Fruit fly (Drosophila melanogaster): ENCODE measurements around the gene ATPsynE.
A peak's percentile ranks its signal among the peaks of the same experiment; 100 is the strongest.

The ATPsynE gene

dm6 chr3R:14282215-14283041 lies 44.3 kb upstream of the ATPsynE start (continued):
- TF ChIP-seq CG2678 (tag; optimal IDR thresholded peaks at IDR 0.05) (no peak), CG14441 (GFP tag; IDR thresholded peaks at IDR 0.05) (no peak), mld (GFP tag; IDR thresholded peaks at IDR 0.05; ENCODE audit: partially characterized antibody) (no peak), Eip74EF (GFP tag; optimal IDR thresholded peaks at IDR 0.05) (no peak), CG12659 (GFP tag; optimal IDR thresholded peaks at IDR 0.05) (no peak), crol (GFP tag; IDR thresholded peaks at IDR 0.05) (peak; percentile 90), NfI (GFP tag; optimal IDR thresholded peaks at IDR 0.05) (no peak), CG18599 (GFP tag; optimal IDR thresholded peaks at IDR 0.05) (no peak), CG4404 (GFP tag; IDR thresholded peaks at IDR 0.05) (no peak), ind (GFP tag; optimal IDR thresholded peaks at IDR 0.05) (no peak), BtbVII (GFP tag; optimal IDR thresholded peaks at IDR 0.05) (no peak), MTF-1 (GFP tag; optimal IDR thresholded peaks at IDR 0.05; ENCODE audit: borderline replicate concordance) (no peak), Oli (tag; optimal IDR thresholded peaks at IDR 0.05) (no peak), Dad (GFP tag; optimal IDR thresholded peaks at IDR 0.05) (no peak), Vsx1 (GFP tag; optimal IDR thresholded peaks at IDR 0.05) (no peak), CrebB (tag; optimal IDR thresholded peaks at IDR 0.05) (no peak), emc (GFP tag; optimal IDR thresholded peaks at IDR 0.05) (no peak), CG16813 (GFP tag; IDR thresholded peaks at IDR 0.05; ENCODE audit: partially characterized antibody) (no peak), MBD-R2 (GFP tag; IDR thresholded peaks at IDR 0.05) (no peak), CG32772 (GFP tag; IDR thresholded peaks at IDR 0.05) (no peak), kni (GFP tag; optimal IDR thresholded peaks at IDR 0.05) (no peak), CG2129 (GFP tag; IDR thresholded peaks at IDR 0.05; ENCODE audit: partially characterized antibody) (no peak), CG11398 (GFP tag; optimal IDR thresholded peaks at IDR 0.05) (no peak), Ada2b (GFP tag; IDR thresholded peaks at IDR 0.05) (no peak), CG7928 (GFP tag; optimal IDR thresholded peaks at IDR 0.05) (no peak), ERR (GFP tag; optimal IDR thresholded peaks at IDR 0.05) (no peak), Hr51 (GFP tag; optimal IDR thresholded peaks at IDR 0.05) (no peak), CG9876 (GFP tag; optimal IDR thresholded peaks at IDR 0.05) (no peak), Mes4 (GFP tag; optimal IDR thresholded peaks at IDR 0.05) (no peak), az2 (GFP tag; optimal IDR thresholded peaks at IDR 0.05) (no peak), insv (GFP tag; optimal IDR thresholded peaks at IDR 0.05) (no peak), bowl (GFP tag; IDR thresholded peaks at IDR 0.05) (no peak), CG6175 (GFP tag; IDR thresholded peaks at IDR 0.05) (0 out of 3 replicates have a peak, but pooled peaks have one; percentile 22), ci (GFP tag; IDR thresholded peaks at IDR 0.05) (peak; percentile 44; the same call in 1 of the 3 replicates), her (GFP tag; optimal IDR thresholded peaks at IDR 0.05) (no peak), gfzf (GFP tag; optimal IDR thresholded peaks at IDR 0.05) (no peak), Atf6 (GFP tag; IDR thresholded peaks at IDR 0.05) (no peak), Deaf1 (tag; optimal IDR thresholded peaks at IDR 0.05) (peak; percentile 98), sd (tag; optimal IDR thresholded peaks at IDR 0.05) (peak; percentile 85), CG12769 (tag; optimal IDR thresholded peaks at IDR 0.05) (peak; percentile 33), twi (tag; optimal IDR thresholded peaks at IDR 0.05) (no peak), HLHmδ (GFP tag; optimal IDR thresholded peaks at IDR 0.05) (no peak), CG12219 (GFP tag; optimal IDR thresholded peaks at IDR 0.05) (no peak), CG10654 (GFP tag; optimal IDR thresholded peaks at IDR 0.05) (no peak), CG17328 (GFP tag; IDR thresholded peaks at IDR 0.05) (no peak), Kr (GFP tag; optimal IDR thresholded peaks at IDR 0.05) (no peak), Six4 (GFP tag; optimal IDR thresholded peaks at IDR 0.05) (no peak), CG31388 (GFP tag; optimal IDR thresholded peaks at IDR 0.05) (no peak), Ravus (GFP tag; IDR thresholded peaks at IDR 0.05) (no peak)
